Fruit fly (Drosophila melanogaster) Kc167 (cell line): ENCODE measurements around the gene ArfGAP3.

Source experiments
- Myc ChIP-seq: fragments of >200 bp; optimal IDR thresholded peaks from 2 replicates; lab custom pipeline; 2017; ENCODE audit warnings: missing external identifiers
- Sin3A ChIP-seq: fragments of >200 bp; optimal IDR thresholded peaks from 2 replicates; lab custom pipeline; 2018; ENCODE audit warnings: missing external identifiers
- h ChIP-seq: fragments of >200 bp; optimal IDR thresholded peaks from 3 replicates; lab custom pipeline; 2018; ENCODE audit warnings: missing external identifiers
- insv ChIP-seq: fragments of >200 bp; optimal IDR thresholded peaks from 3 replicates; lab custom pipeline; 2018; ENCODE audit warnings: missing external identifiers
- psq ChIP-seq: fragments of >200 bp; optimal IDR thresholded peaks from 2 replicates; lab custom pipeline; 2017; ENCODE audit warnings: missing external identifiers
- ttk ChIP-seq: sonication (Bioruptor generic); optimal IDR thresholded peaks from 2 replicates; lab custom pipeline; 2017; ENCODE audit warnings: missing external identifiers

- TF ChIP-seq psq (lab: Kevin White, UChicago): no peak
- TF ChIP-seq insv (lab: Kevin White, UChicago): no peak
- no peak for TF ChIP-seq h (lab: Kevin White, UChicago)
- TF ChIP-seq Sin3A (lab: Kevin White, UChicago): no peak
- TF ChIP-seq ttk: no peak
- TF ChIP-seq Myc (lab: Kevin White, UChicago): no peak
Observed at dm6 chr3L:22699133-22699532, 18.2 kb downstream of the ArfGAP3 start, which contains the start of gene CG45116.
